Fruit fly (Drosophila melanogaster) whole organism, embryonic: ENCODE data around the gene CG17549.

Source experiments
- ATbp ChIP-seq: fragments of 200-800 bp; sonication (Bioruptor generic); optimal IDR thresholded peaks from 2 replicates; lab custom pipeline; 2017; ENCODE audit warnings: missing biosample characterization, mild to moderate bottlenecking, missing genetic modification characterization, missing genetic modification reagents
- Antp ChIP-seq: fragments of 200-800 bp; sonication (Bioruptor generic); optimal IDR thresholded peaks from 3 replicates; lab custom pipeline; 2016; ENCODE audit warnings: missing biosample characterization, missing genetic modification characterization
- Blimp-1 ChIP-seq: fragments of 200-800 bp; sonication (Bioruptor generic); optimal IDR thresholded peaks from 3 replicates; lab custom pipeline; 2018; ENCODE audit warnings: missing biosample characterization, missing genetic modification characterization, mild to moderate bottlenecking, moderate library complexity, missing genetic modification reagents
- CG11504 ChIP-seq: fragments of 200-800 bp; sonication (Bioruptor generic); optimal IDR thresholded peaks from 3 replicates; lab custom pipeline; 2019; ENCODE audit warnings: missing biosample characterization, mild to moderate bottlenecking, missing genetic modification characterization, moderate library complexity
- CG12071 ChIP-seq: fragments of 200-800 bp; sonication (Bioruptor generic); optimal IDR thresholded peaks from 3 replicates; lab custom pipeline; 2018; ENCODE audit warnings: missing biosample characterization, mild to moderate bottlenecking, missing genetic modification characterization
- CG12236 ChIP-seq: fragments of 200-800 bp; sonication (Bioruptor generic); optimal IDR thresholded peaks from 2 replicates; lab custom pipeline; 2016; ENCODE audit warnings: missing biosample characterization, missing genetic modification characterization
- CG12769 ChIP-seq: fragments of 200-800 bp; sonication (Bioruptor generic); optimal IDR thresholded peaks from 2 replicates; lab custom pipeline; 2019; ENCODE audit warnings: missing biosample characterization, mild to moderate bottlenecking, missing genetic modification characterization, moderate library complexity
- CG14050 ChIP-seq: fragments of 200-800 bp; sonication (Bioruptor generic); IDR thresholded peaks from 3 replicates; pipeline ENCODE4 v1.3.6; 2022; ENCODE audit warnings: missing biosample characterization, missing genetic modification characterization
- CG16815 ChIP-seq: fragments of 200-800 bp; sonication (Bioruptor generic); optimal IDR thresholded peaks from 3 replicates; lab custom pipeline; 2017; ENCODE audit warnings: missing biosample characterization, mild to moderate bottlenecking, missing genetic modification characterization
- CG17328 ChIP-seq: fragments of 200-800 bp; sonication (Bioruptor generic); IDR thresholded peaks from 2 replicates; pipeline ENCODE4 v1.3.6; 2022; ENCODE audit warnings: missing biosample characterization, missing genetic modification characterization
- CG17568 ChIP-seq: fragments of 200-800 bp; sonication (Bioruptor generic); optimal IDR thresholded peaks from 2 replicates; lab custom pipeline; 2018; ENCODE audit warnings: missing biosample characterization, mild to moderate bottlenecking, missing genetic modification characterization, moderate library complexity
- CG18262 ChIP-seq: fragments of 200-800 bp; optimal IDR thresholded peaks from 3 replicates; lab custom pipeline; 2019; ENCODE audit warnings: missing biosample characterization, mild to moderate bottlenecking, missing genetic modification characterization, moderate library complexity
- CG18764 ChIP-seq: fragments of 200-800 bp; sonication (Bioruptor generic); optimal IDR thresholded peaks from 3 replicates; lab custom pipeline; 2016; ENCODE audit warnings: missing biosample characterization, missing genetic modification characterization
- CG2129 ChIP-seq: fragments of 200-800 bp; sonication (Bioruptor generic); IDR thresholded peaks from 2 replicates; pipeline ENCODE4 v1.3.6; 2022; ENCODE audit warnings: missing biosample characterization, missing genetic modification characterization; ENCODE audit not compliant: partially characterized antibody
- CG3065 ChIP-seq: fragments of 200-800 bp; sonication (Bioruptor generic); optimal IDR thresholded peaks from 2 replicates; lab custom pipeline; 2016; ENCODE audit warnings: missing biosample characterization, missing genetic modification characterization
- CG3281 ChIP-seq: fragments of 200-800 bp; sonication (Bioruptor generic); optimal IDR thresholded peaks from 3 replicates; lab custom pipeline; 2017; ENCODE audit warnings: missing biosample characterization, mild to moderate bottlenecking, missing genetic modification characterization
- CG3838 ChIP-seq: fragments of 200-800 bp; sonication (Bioruptor generic); optimal IDR thresholded peaks from 3 replicates; lab custom pipeline; 2016; ENCODE audit warnings: missing biosample characterization, missing genetic modification characterization
- CG4730 ChIP-seq: fragments of 200-800 bp; sonication (Bioruptor generic); IDR thresholded peaks from 2 replicates; pipeline ENCODE4 v1.3.6; 2022; ENCODE audit warnings: missing biosample characterization, missing genetic modification characterization
- CG7987 ChIP-seq: fragments of 200-800 bp; sonication (Bioruptor generic); optimal IDR thresholded peaks from 2 replicates; lab custom pipeline; 2018; ENCODE audit warnings: missing biosample characterization, mild to moderate bottlenecking, missing genetic modification characterization, moderate library complexity
- CG8359 ChIP-seq: fragments of 200-800 bp; sonication (Bioruptor generic); optimal IDR thresholded peaks from 2 replicates; lab custom pipeline; 2017; ENCODE audit warnings: missing biosample characterization, mild to moderate bottlenecking, missing genetic modification characterization, borderline replicate concordance
- CG8924 ChIP-seq: fragments of 200-800 bp; optimal IDR thresholded peaks from 3 replicates; lab custom pipeline; 2019; ENCODE audit warnings: missing biosample characterization, mild to moderate bottlenecking, missing genetic modification characterization, moderate library complexity
- CG9437 ChIP-seq: fragments of 200-800 bp; sonication (Bioruptor generic); optimal IDR thresholded peaks from 2 replicates; lab custom pipeline; 2018; ENCODE audit warnings: missing biosample characterization, mild to moderate bottlenecking, missing genetic modification characterization
- Chrac-16 ChIP-seq: fragments of 200-800 bp; sonication (Bioruptor generic); optimal IDR thresholded peaks from 3 replicates; lab custom pipeline; 2016; ENCODE audit warnings: missing biosample characterization, missing genetic modification characterization
- CoRest ChIP-seq: fragments of 200-800 bp; sonication (Bioruptor generic); optimal IDR thresholded peaks from 3 replicates; lab custom pipeline; 2018; ENCODE audit warnings: missing biosample characterization, mild to moderate bottlenecking, missing genetic modification characterization, moderate library complexity
- Dll ChIP-seq: fragments of 200-800 bp; sonication (Bioruptor generic); IDR thresholded peaks from 4 replicates; pipeline ENCODE4 v1.3.6; 2022; ENCODE audit warnings: missing biosample characterization, missing genetic modification characterization; ENCODE audit not compliant: partially characterized antibody
- Gug ChIP-seq: fragments of 200-800 bp; sonication (Bioruptor generic); IDR thresholded peaks from 4 replicates; pipeline ENCODE4 v1.3.6; 2022; ENCODE audit warnings: missing biosample characterization, missing genetic modification characterization
- HLH3B ChIP-seq: fragments of 200-800 bp; sonication (Bioruptor generic); IDR thresholded peaks from 2 replicates; pipeline ENCODE4 v1.3.6; 2022; ENCODE audit warnings: missing biosample characterization, missing genetic modification characterization
- Meics ChIP-seq: fragments of 200-800 bp; sonication (Bioruptor generic); optimal IDR thresholded peaks from 2 replicates; lab custom pipeline; 2017; ENCODE audit warnings: missing biosample characterization, mild to moderate bottlenecking, missing genetic modification characterization
- NfI ChIP-seq: fragments of 200-800 bp; sonication (Bioruptor generic); optimal IDR thresholded peaks from 3 replicates; lab custom pipeline; 2018; ENCODE audit warnings: missing biosample characterization, mild to moderate bottlenecking, missing genetic modification characterization, moderate library complexity
- Oli ChIP-seq: fragments of 200-800 bp; sonication (Bioruptor generic); optimal IDR thresholded peaks from 2 replicates; lab custom pipeline; 2018; ENCODE audit warnings: missing biosample characterization, mild to moderate bottlenecking, missing genetic modification characterization, moderate library complexity
- Scr ChIP-seq: fragments of 200-800 bp; sonication (Bioruptor generic); IDR thresholded peaks from 2 replicates; pipeline ENCODE4 v1.3.6; 2022; ENCODE audit warnings: missing biosample characterization, missing genetic modification characterization; ENCODE audit not compliant: partially characterized antibody
- Six4 ChIP-seq: fragments of 200-800 bp; sonication (Bioruptor generic); optimal IDR thresholded peaks from 2 replicates; lab custom pipeline; 2016; ENCODE audit warnings: missing biosample characterization, missing genetic modification characterization
- Sox100B ChIP-seq: fragments of 200-800 bp; sonication (Bioruptor generic); optimal IDR thresholded peaks from 3 replicates; lab custom pipeline; 2018; ENCODE audit warnings: missing biosample characterization, mild to moderate bottlenecking, missing genetic modification characterization
- Vsx1 ChIP-seq: fragments of 200-800 bp; sonication (Bioruptor generic); optimal IDR thresholded peaks from 2 replicates; lab custom pipeline; 2017; ENCODE audit warnings: missing biosample characterization, mild to moderate bottlenecking, missing genetic modification characterization, missing genetic modification reagents
- ab ChIP-seq: fragments of 200-800 bp; sonication (Bioruptor generic); optimal IDR thresholded peaks from 2 replicates; lab custom pipeline; 2016; ENCODE audit warnings: missing biosample characterization, missing genetic modification characterization
- bcd ChIP-seq: fragments of 200-800 bp; sonication (Bioruptor generic); optimal IDR thresholded peaks from 2 replicates; lab custom pipeline; 2017; ENCODE audit warnings: missing biosample characterization, mild to moderate bottlenecking, missing genetic modification characterization
- bsh ChIP-seq, 2 experiments: fragments of 200-800 bp; sonication (Bioruptor generic); optimal IDR thresholded peaks; 2 replicates each; lab custom pipeline; 2017 to 2018; ENCODE audit warnings: mild to moderate bottlenecking in 2 of 2, missing biosample characterization in 2 of 2, missing genetic modification characterization in 2 of 2, moderate library complexity in 1 of 2
- cad ChIP-seq: fragments of >200 bp; optimal IDR thresholded peaks from 2 replicates; lab custom pipeline; 2017; ENCODE audit warnings: missing biosample characterization, missing genetic modification characterization
- crol ChIP-seq: fragments of 200-800 bp; sonication (Bioruptor generic); IDR thresholded peaks from 2 replicates; pipeline ENCODE4 v1.3.6; 2022; ENCODE audit warnings: missing biosample characterization, missing genetic modification characterization
- gce ChIP-seq: fragments of 200-800 bp; sonication (Bioruptor generic); IDR thresholded peaks from 3 replicates; pipeline ENCODE4 v1.3.6; 2022; ENCODE audit warnings: missing biosample characterization, missing genetic modification characterization
- gcm2 ChIP-seq: fragments of 200-800 bp; sonication (Bioruptor generic); optimal IDR thresholded peaks from 2 replicates; lab custom pipeline; 2016; ENCODE audit warnings: missing biosample characterization, missing genetic modification characterization
- gt ChIP-seq: fragments of 200-800 bp; sonication (Bioruptor generic); IDR thresholded peaks from 2 replicates; pipeline ENCODE4 v1.3.6; 2022; ENCODE audit warnings: missing biosample characterization, missing genetic modification characterization
- lab ChIP-seq: fragments of 200-800 bp; sonication (Bioruptor generic); optimal IDR thresholded peaks from 3 replicates; lab custom pipeline; 2017; ENCODE audit warnings: missing biosample characterization, missing genetic modification characterization, mild to moderate bottlenecking, moderate library complexity, missing genetic modification reagents
- lmd ChIP-seq: fragments of 200-800 bp; sonication (Bioruptor generic); IDR thresholded peaks from 2 replicates; pipeline ENCODE4 v1.3.6; 2022; ENCODE audit warnings: missing biosample characterization, missing genetic modification characterization
- mld ChIP-seq: fragments of 200-800 bp; sonication (Bioruptor generic); IDR thresholded peaks from 3 replicates; pipeline ENCODE4 v1.3.6; 2022; ENCODE audit warnings: missing biosample characterization, missing genetic modification characterization; ENCODE audit not compliant: partially characterized antibody
- nom ChIP-seq: fragments of 200-800 bp; sonication (Bioruptor generic); optimal IDR thresholded peaks from 2 replicates; lab custom pipeline; 2017; ENCODE audit warnings: missing biosample characterization, missing genetic modification characterization, mild to moderate bottlenecking, moderate library complexity, missing genetic modification reagents
- oc ChIP-seq: fragments of 200-800 bp; sonication (Bioruptor generic); optimal IDR thresholded peaks from 2 replicates; lab custom pipeline; 2018; ENCODE audit warnings: missing biosample characterization, mild to moderate bottlenecking, missing genetic modification characterization, moderate library complexity
- pum ChIP-seq: fragments of 200-800 bp; sonication (Bioruptor generic); optimal IDR thresholded peaks from 2 replicates; lab custom pipeline; 2016; ENCODE audit warnings: missing biosample characterization, missing genetic modification characterization
- run ChIP-seq: fragments of 200-800 bp; sonication (Bioruptor generic); optimal IDR thresholded peaks from 3 replicates; lab custom pipeline; 2018; ENCODE audit warnings: missing biosample characterization, mild to moderate bottlenecking, missing genetic modification characterization
- sug ChIP-seq: fragments of 200-800 bp; optimal IDR thresholded peaks from 2 replicates; lab custom pipeline; 2019; ENCODE audit warnings: missing biosample characterization, mild to moderate bottlenecking, missing genetic modification characterization, moderate library complexity
- tin ChIP-seq: fragments of 200-800 bp; sonication (Bioruptor generic); optimal IDR thresholded peaks from 3 replicates; lab custom pipeline; 2016; ENCODE audit warnings: missing biosample characterization, missing genetic modification characterization

CG17549 gene

dm6 chr2L:19433292-19433691, 43.4 kb upstream of the CG17549 start (continued):
- TF ChIP-seq bsh (GFP tag; optimal IDR thresholded peaks at IDR 0.05; lab: Kevin White, UChicago) (peak in 1 of 2 experiments; percentile 33), CG18764 (GFP tag; lab: Kevin White, UChicago) (no peak), CG12769 (tag; lab: Kevin White, UChicago) (no peak), CG8924 (peak; percentile 7), CG9437 (GFP tag; lab: Kevin White, UChicago) (no peak), gcm2 (GFP tag; lab: Kevin White, UChicago) (no peak), CG8359 (GFP tag; lab: Kevin White, UChicago) (no peak), CG12071 (GFP tag; lab: Kevin White, UChicago) (no peak), Blimp-1 (GFP tag; lab: Kevin White, UChicago) (peak; percentile 14), CG16815 (GFP tag; lab: Kevin White, UChicago) (no peak), CG3838 (GFP tag; lab: Kevin White, UChicago) (no peak), sug (tag; lab: Kevin White, UChicago) (peak; percentile 11), CG11504 (tag; lab: Kevin White, UChicago) (peak; percentile 10), CG2129 (no peak), cad (GFP tag; lab: Kevin White, UChicago) (no peak), CG17328 (GFP tag; lab: Robert Waterston, UW) (no peak), tin (GFP tag; lab: Kevin White, UChicago) (no peak), CG17568 (GFP tag; lab: Kevin White, UChicago) (no peak), Oli (tag; lab: Kevin White, UChicago) (no peak), Six4 (GFP tag; lab: Kevin White, UChicago) (no peak), run (no peak), Chrac-16 (GFP tag; lab: Kevin White, UChicago) (no peak), gce (GFP tag; lab: Robert Waterston, UW) (no peak), ATbp (GFP tag; lab: Kevin White, UChicago) (no peak), CG18262 (tag; lab: Kevin White, UChicago) (peak; percentile 5), CG3281 (GFP tag; lab: Kevin White, UChicago) (peak; percentile 23), pum (GFP tag; lab: Kevin White, UChicago) (no peak), ab (no peak), nom (GFP tag; lab: Kevin White, UChicago) (no peak), Scr (GFP tag; lab: Robert Waterston, UW) (no peak), oc (tag; lab: Kevin White, UChicago) (no peak), gt (GFP tag; lab: Robert Waterston, UW) (no peak), CG12236 (GFP tag; lab: Kevin White, UChicago) (no peak), lmd (no peak), Vsx1 (GFP tag; lab: Kevin White, UChicago) (no peak), mld (GFP tag; lab: Robert Waterston, UW) (no peak), NfI (peak; percentile 7), Gug (GFP tag; lab: Robert Waterston, UW) (no peak), bcd (GFP tag; lab: Kevin White, UChicago) (no peak), crol (GFP tag; lab: Robert Waterston, UW) (no peak), CG14050 (GFP tag; lab: Robert Waterston, UW) (no peak), CG3065 (GFP tag; lab: Kevin White, UChicago) (no peak), Meics (GFP tag; lab: Kevin White, UChicago) (peak; percentile 10), CG7987 (no peak), lab (peak; percentile 46), Dll (no peak), CoRest (tag; lab: Kevin White, UChicago) (no peak), HLH3B (GFP tag; lab: Robert Waterston, UW) (no peak), Antp (no peak), Sox100B (peak; percentile 4), CG4730 (GFP tag; lab: Robert Waterston, UW) (no peak)
